Fruit fly (Drosophila melanogaster): Measurements from ENCODE around the gene Gr39b.

Gr39b gene

dm6 chr2L:21370886-21371285, 1.4 kb upstream of the Gr39b start, which contains the start of gene CG8665 (continued):
- 0 out of 3 replicates have a peak, but pooled peaks have one; percentile 18 for TF ChIP-seq B-H1 (GFP tag; IDR thresholded peaks at IDR 0.05)
- TF ChIP-seq CG15514 (GFP tag; optimal IDR thresholded peaks at IDR 0.05): peak; percentile 50
- no peak for TF ChIP-seq z (GFP tag; IDR thresholded peaks at IDR 0.05)
- TF ChIP-seq scrt (GFP tag; optimal IDR thresholded peaks at IDR 0.05): peak; percentile 35
- peak; percentile 92 for TF ChIP-seq row (GFP tag; IDR thresholded peaks at IDR 0.05)
- TF ChIP-seq CG12155 (GFP tag; optimal IDR thresholded peaks at IDR 0.05): peak; percentile 33
- TF ChIP-seq NC2β (GFP tag; optimal IDR thresholded peaks at IDR 0.05): no peak
- TF ChIP-seq E2f2 (GFP tag; IDR thresholded peaks at IDR 0.05): no peak
- peak; percentile 77 for TF ChIP-seq PHDP (tag; optimal IDR thresholded peaks at IDR 0.05)
- no peak for TF ChIP-seq CG7745 (tag; optimal IDR thresholded peaks at IDR 0.05)
- peak; percentile 7 for TF ChIP-seq ATbp (GFP tag; optimal IDR thresholded peaks at IDR 0.05)
- TF ChIP-seq CG11504 (tag; optimal IDR thresholded peaks at IDR 0.05): peak; percentile 58
- TF ChIP-seq dpn (GFP tag; optimal IDR thresholded peaks at IDR 0.05): peak; percentile 14 to 32
- TF ChIP-seq exex (tag; optimal IDR thresholded peaks at IDR 0.05): peak; percentile 90
- no peak for TF ChIP-seq CG10321 (GFP tag; IDR thresholded peaks at IDR 0.05)
- peak in 1 of 2 experiments; percentile 46 for TF ChIP-seq bsh (GFP tag; optimal IDR thresholded peaks at IDR 0.05)
- TF ChIP-seq CG7786 (GFP tag; optimal IDR thresholded peaks at IDR 0.05): peak; percentile 54
- peak; percentile 23 for TF ChIP-seq CG17359 (tag; optimal IDR thresholded peaks at IDR 0.05)
- no peak for TF ChIP-seq stc (GFP tag; IDR thresholded peaks at IDR 0.05)
- no peak for TF ChIP-seq Scr (GFP tag; IDR thresholded peaks at IDR 0.05; ENCODE audit: partially characterized antibody)
- no peak for TF ChIP-seq CG10959 (GFP tag; IDR thresholded peaks at IDR 0.05)
- no peak for TF ChIP-seq Spps (tag; optimal IDR thresholded peaks at IDR 0.05)
- no peak for TF ChIP-seq CG18262 (tag; optimal IDR thresholded peaks at IDR 0.05)
- peak; percentile 67 for TF ChIP-seq gro (GFP tag; optimal IDR thresholded peaks at IDR 0.05)
- peak; percentile 25 for TF ChIP-seq crc (GFP tag; optimal IDR thresholded peaks at IDR 0.05)
- peak; percentile 65 for TF ChIP-seq lilli (GFP tag; optimal IDR thresholded peaks at IDR 0.05)
- peak; percentile 23 for TF ChIP-seq Hr3 (GFP tag; optimal IDR thresholded peaks at IDR 0.05)
- peak; percentile 18; the same call in 1 of the 2 replicates for TF ChIP-seq al (GFP tag; IDR thresholded peaks at IDR 0.05)
- no peak for TF ChIP-seq CG15696 (tag; optimal IDR thresholded peaks at IDR 0.05)
- TF ChIP-seq Mes4 (GFP tag; optimal IDR thresholded peaks at IDR 0.05): no peak
- TF ChIP-seq CG8089 (GFP tag; optimal IDR thresholded peaks at IDR 0.05): no peak
- peak; percentile 16 for TF ChIP-seq CG30403 (GFP tag; optimal IDR thresholded peaks at IDR 0.05)
- TF ChIP-seq GATAe (GFP tag; conservative IDR thresholded peaks at IDR 0.05): peak; percentile 81
- peak; percentile 56 for TF ChIP-seq CoRest (tag; optimal IDR thresholded peaks at IDR 0.05)
- TF ChIP-seq dmrt99B (tag; optimal IDR thresholded peaks at IDR 0.05): peak; percentile 36
- no peak for TF ChIP-seq CG11560 (tag; IDR thresholded peaks at IDR 0.05)
- TF ChIP-seq Asciz (GFP tag; optimal IDR thresholded peaks at IDR 0.05): no peak
- peak; percentile 77 for TF ChIP-seq sens (GFP tag)
- TF ChIP-seq HHEX (GFP tag; optimal IDR thresholded peaks at IDR 0.05): peak; percentile 47
- TF ChIP-seq CG8944 (GFP tag; optimal IDR thresholded peaks at IDR 0.05): peak; percentile 20
- TF ChIP-seq lbe (GFP tag; optimal IDR thresholded peaks at IDR 0.05): peak; percentile 27
- TF ChIP-seq Nf-YC (tag; optimal IDR thresholded peaks at IDR 0.05): no peak
- TF ChIP-seq dmrt11E (tag; optimal IDR thresholded peaks at IDR 0.05): peak; percentile 11
- TF ChIP-seq CG10543 (GFP tag; optimal IDR thresholded peaks at IDR 0.05): peak; percentile 43
- TF ChIP-seq Meics (GFP tag; optimal IDR thresholded peaks at IDR 0.05): peak; percentile 51
- TF ChIP-seq gcm (GFP tag; optimal IDR thresholded peaks at IDR 0.05): no peak
- peak; percentile 91 for TF ChIP-seq Med (GFP tag)
- TF ChIP-seq Oli (tag; optimal IDR thresholded peaks at IDR 0.05): peak; percentile 40
- TF ChIP-seq fd96Cb (tag; optimal IDR thresholded peaks at IDR 0.05): peak; percentile 26
- peak; percentile 38 for TF ChIP-seq Dip3 (GFP tag; optimal IDR thresholded peaks at IDR 0.05)
- peak; percentile 15 for TF ChIP-seq bab2 (GFP tag; optimal IDR thresholded peaks at IDR 0.05)
